Worm (Caenorhabditis elegans) whole organism, L2 larva: Measurements from ENCODE around the gene cyp-14A5.

ENCODE experiments used
- C34F6.9 ChIP-seq: fragments of 150-350 bp; optimal IDR thresholded peaks from 2 replicates; lab custom pipeline; 2014; ENCODE audit warnings: missing biosample characterization, missing genetic modification characterization
- dmd-4 ChIP-seq: sonication (generic microtip); optimal IDR thresholded peaks from 2 replicates; lab custom pipeline; 2017; ENCODE audit warnings: missing biosample characterization, missing genetic modification characterization
- egl-27 ChIP-seq: sonication (generic microtip); optimal IDR thresholded peaks from 3 replicates; lab custom pipeline; 2017; ENCODE audit warnings: missing biosample characterization, missing genetic modification reagents, missing genetic modification characterization
- nhr-25 ChIP-seq: fragments of 150-350 bp; sonication (generic microtip); optimal IDR thresholded peaks from 3 replicates; lab custom pipeline; 2014; ENCODE audit warnings: missing biosample characterization, missing genetic modification characterization
- nhr-77 ChIP-seq: fragments of 150-350 bp; optimal IDR thresholded peaks from 2 replicates; lab custom pipeline; 2014; ENCODE audit warnings: missing biosample characterization, missing genetic modification characterization
- unc-39 ChIP-seq: fragments of 150-350 bp; optimal IDR thresholded peaks from 2 replicates; lab custom pipeline; 2014; ENCODE audit warnings: missing biosample characterization, missing genetic modification characterization
- unc-62 ChIP-seq: fragments of 150-350 bp; optimal IDR thresholded peaks from 2 replicates; lab custom pipeline; 2014; ENCODE audit warnings: missing biosample characterization, missing genetic modification reagents, missing genetic modification characterization
- ztf-11 ChIP-seq: sonication (generic microtip); optimal IDR thresholded peaks from 2 replicates; lab custom pipeline; 2017; ENCODE audit warnings: missing biosample characterization, missing genetic modification characterization

DNA sequence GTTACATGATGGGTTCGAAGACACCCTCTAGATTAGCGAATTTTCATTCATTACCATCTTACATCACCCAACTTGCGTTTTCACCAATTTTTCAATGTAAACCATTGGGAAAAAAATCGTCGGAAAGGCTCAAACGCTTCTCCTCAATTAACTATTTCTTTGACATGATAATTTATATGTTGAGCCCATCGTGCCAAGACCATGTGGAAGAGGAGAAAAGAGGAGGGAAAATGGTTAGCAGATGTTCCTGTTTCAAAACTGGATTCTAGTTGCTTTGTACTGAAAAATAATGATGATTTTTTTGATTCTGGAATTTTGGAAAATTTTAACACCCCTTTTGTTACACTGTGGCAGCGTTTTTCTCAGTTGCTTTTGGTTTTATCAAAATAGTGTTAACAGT lies 21.0 kb upstream of the cyp-14A5 start:
- no peak for TF ChIP-seq unc-39 (tag; lab: Kevin White, UChicago)
- no peak for TF ChIP-seq ztf-11 (tag; lab: Kevin White, UChicago)
- TF ChIP-seq nhr-77 (tag; lab: Kevin White, UChicago): no peak
- no peak for TF ChIP-seq unc-62 (GFP tag; lab: Kevin White, UChicago)
- no peak for TF ChIP-seq egl-27 (tag; lab: Kevin White, UChicago)
- TF ChIP-seq C34F6.9 (tag; lab: Kevin White, UChicago): no peak
- no peak for TF ChIP-seq nhr-25 (tag; lab: Kevin White, UChicago)
- TF ChIP-seq dmd-4: no peak
